Worm (Caenorhabditis elegans) whole organism, young adult: ENCODE results near the gene ztf-28.

ENCODE experiments used
- F10E7.11 ChIP-seq: sonication (generic microtip); optimal IDR thresholded peaks from 2 replicates; lab custom pipeline; 2017; ENCODE audit warnings: mild to moderate bottlenecking, missing genetic modification characterization, moderate library complexity, missing compliant biosample characterization
- dpl-1 ChIP-seq: fragments of 150-350 bp; optimal IDR thresholded peaks from 2 replicates; lab custom pipeline; 2014; ENCODE audit warnings: missing biosample characterization, missing genetic modification reagents, missing genetic modification characterization
- madf-8 ChIP-seq: fragments of 200-800 bp; sonication (Bioruptor generic); conservative IDR thresholded peaks from 2 replicates; pipeline ENCODE4 v1.3.6; 2022; ENCODE audit warnings: missing genetic modification reagents, missing genetic modification characterization, missing compliant biosample characterization
- nfya-2 ChIP-seq: fragments of 200-800 bp; sonication (Bioruptor generic); IDR thresholded peaks from 2 replicates; pipeline ENCODE4 v1.3.6; 2022; ENCODE audit warnings: missing genetic modification reagents, missing genetic modification characterization, missing compliant biosample characterization
- unc-62 ChIP-seq: fragments of 150-350 bp; optimal IDR thresholded peaks from 2 replicates; lab custom pipeline; 2014; ENCODE audit warnings: missing biosample characterization, missing genetic modification reagents, missing genetic modification characterization
- ztf-3 ChIP-seq: fragments of 200-800 bp; sonication (Bioruptor generic); optimal IDR thresholded peaks from 2 replicates; lab custom pipeline; 2018; ENCODE audit warnings: mild to moderate bottlenecking, missing genetic modification characterization, missing compliant biosample characterization
- ztf-6 ChIP-seq: fragments of 200-800 bp; sonication (Bioruptor generic); IDR thresholded peaks from 2 replicates; pipeline ENCODE4 v1.3.6; 2022; ENCODE audit warnings: missing genetic modification reagents, missing genetic modification characterization, missing compliant biosample characterization

ce11 chrV:2118574-2118973 is 28.1 kb downstream of the ztf-28 start, which contains the start of gene bgnt-1.2:
- no peak for TF ChIP-seq dpl-1
- no peak for TF ChIP-seq ztf-3 (GFP tag; lab: Kevin White, UChicago)
- no peak for TF ChIP-seq madf-8
- no peak for TF ChIP-seq ztf-6 (GFP tag; lab: Robert Waterston, UW)
- TF ChIP-seq F10E7.11 (tag; lab: Kevin White, UChicago) = no peak
- TF ChIP-seq unc-62 (GFP tag; lab: Kevin White, UChicago) = no peak
- TF ChIP-seq nfya-2 (GFP tag; lab: Robert Waterston, UW) = no peak
